Worm (Caenorhabditis elegans) whole organism, L1 larva: Measurements from ENCODE around the gene C08E8.3.

Experiments
- blmp-1 ChIP-seq: fragments of 150-350 bp; optimal IDR thresholded peaks from 2 replicates; lab custom pipeline; 2014; ENCODE audit warnings: missing biosample characterization, missing genetic modification characterization
- egl-13 ChIP-seq: sonication (generic microtip); optimal IDR thresholded peaks from 2 replicates; lab custom pipeline; 2016; ENCODE audit warnings: missing genotype, missing genetic modification reagents, missing genetic modification characterization, missing compliant biosample characterization
- egl-27 ChIP-seq, 2 experiments: fragments of 150-350 bp in 1 of 2; sonication (generic microtip); optimal IDR thresholded peaks; 3 replicates each; lab custom pipeline; 2017 to 2018; ENCODE audit warnings: missing biosample characterization in 2 of 2, missing genetic modification characterization in 2 of 2, missing genetic modification reagents in 2 of 2
- jun-1 ChIP-seq: fragments of 150-350 bp; optimal IDR thresholded peaks from 2 replicates; lab custom pipeline; 2014; ENCODE audit warnings: missing biosample characterization, missing genetic modification reagents, missing genetic modification characterization
- lin-13 ChIP-seq: fragments of 150-350 bp; optimal IDR thresholded peaks from 2 replicates; lab custom pipeline; 2014; ENCODE audit warnings: missing biosample characterization, missing genetic modification reagents, missing genetic modification characterization
- lin-15B ChIP-seq: fragments of 150-350 bp; sonication (generic microtip); optimal IDR thresholded peaks from 3 replicates; lab custom pipeline; 2014; ENCODE audit warnings: missing biosample characterization, missing genetic modification characterization
- lsy-2 ChIP-seq, 2 experiments: fragments of 150-350 bp; optimal IDR thresholded peaks; 2 replicates each; lab custom pipeline; 2014; ENCODE audit warnings: missing biosample characterization in 2 of 2, missing genetic modification characterization in 2 of 2
- mab-9 ChIP-seq: fragments of 200-800 bp; sonication (Bioruptor generic); IDR thresholded peaks from 2 replicates; pipeline ENCODE4 v1.3.6; 2022; ENCODE audit warnings: missing genetic modification reagents, missing genetic modification characterization, missing compliant biosample characterization
- nhr-12 ChIP-seq: sonication (generic microtip); optimal IDR thresholded peaks from 2 replicates; lab custom pipeline; 2017; ENCODE audit warnings: missing biosample characterization, missing genetic modification characterization
- nhr-237 ChIP-seq: fragments of 150-350 bp; optimal IDR thresholded peaks from 2 replicates; lab custom pipeline; 2014; ENCODE audit warnings: missing biosample characterization, missing genetic modification characterization
- snpc-4 ChIP-seq: fragments of 150-350 bp; optimal IDR thresholded peaks from 2 replicates; lab custom pipeline; 2014; ENCODE audit warnings: missing biosample characterization, missing genetic modification characterization
- tbx-2 ChIP-seq: sonication (generic microtip); optimal IDR thresholded peaks from 2 replicates; lab custom pipeline; 2016; ENCODE audit warnings: missing genetic modification characterization, missing compliant biosample characterization
- unc-62 ChIP-seq: fragments of 150-350 bp; optimal IDR thresholded peaks from 2 replicates; lab custom pipeline; 2014; ENCODE audit warnings: missing biosample characterization, missing genetic modification reagents, missing genetic modification characterization
- ztf-4 ChIP-seq: fragments of 150-350 bp; optimal IDR thresholded peaks from 2 replicates; lab custom pipeline; 2014; ENCODE audit warnings: missing biosample characterization, missing genetic modification characterization

- TF ChIP-seq egl-27 (tag; optimal IDR thresholded peaks at IDR 0.05; lab: Kevin White, UChicago) (no peak), lsy-2 (tag; optimal IDR thresholded peaks at IDR 0.05; lab: Kevin White, UChicago) (no peak), lin-13 (GFP tag; lab: Kevin White, UChicago) (no peak), egl-13 (no peak), jun-1 (no peak), blmp-1 (no peak), snpc-4 (tag; lab: Kevin White, UChicago) (no peak), mab-9 (no peak), nhr-12 (tag; lab: Kevin White, UChicago) (no peak), tbx-2 (no peak), lin-15B (tag; lab: Kevin White, UChicago) (no peak), unc-62 (no peak), ztf-4 (no peak), nhr-237 (tag; lab: Kevin White, UChicago) (no peak)
Observed at ce11 chrV:18364558-18364957, 14.6 kb downstream of the C08E8.3 start, which contains the start of gene C08E8.9.
